Worm (Caenorhabditis elegans) whole organism, midembryonic: ENCODE data around the gene tps-1.

Source experiments
- cog-1 ChIP-seq: sonication (generic microtip); optimal IDR thresholded peaks from 2 replicates; lab custom pipeline; 2016; ENCODE audit warnings: missing genetic modification characterization, missing compliant biosample characterization
- klf-2 ChIP-seq: fragments of 200-800 bp; sonication (Bioruptor generic); conservative IDR thresholded peaks from 2 replicates; pipeline ENCODE4 v1.3.6; 2022; ENCODE audit warnings: missing genetic modification reagents, missing genetic modification characterization, missing compliant biosample characterization
- med-1 ChIP-seq: sonication (generic microtip); optimal IDR thresholded peaks from 2 replicates; lab custom pipeline; 2017; ENCODE audit warnings: missing genetic modification characterization, mild to moderate bottlenecking, missing compliant biosample characterization, antibody characterized with exemption, missing genetic modification reagents; ENCODE audit not compliant: insufficient read depth
- tab-1 ChIP-seq: fragments of 200-800 bp; sonication (Bioruptor generic); IDR thresholded peaks from 2 replicates; pipeline ENCODE4 v1.3.6; 2022; ENCODE audit warnings: missing genetic modification characterization, missing compliant biosample characterization
- ztf-29 ChIP-seq: fragments of 200-800 bp; sonication (Bioruptor generic); IDR thresholded peaks from 2 replicates; pipeline ENCODE4 v1.3.6; 2022; ENCODE audit warnings: missing genetic modification reagents, missing genetic modification characterization, missing compliant biosample characterization

DNA sequence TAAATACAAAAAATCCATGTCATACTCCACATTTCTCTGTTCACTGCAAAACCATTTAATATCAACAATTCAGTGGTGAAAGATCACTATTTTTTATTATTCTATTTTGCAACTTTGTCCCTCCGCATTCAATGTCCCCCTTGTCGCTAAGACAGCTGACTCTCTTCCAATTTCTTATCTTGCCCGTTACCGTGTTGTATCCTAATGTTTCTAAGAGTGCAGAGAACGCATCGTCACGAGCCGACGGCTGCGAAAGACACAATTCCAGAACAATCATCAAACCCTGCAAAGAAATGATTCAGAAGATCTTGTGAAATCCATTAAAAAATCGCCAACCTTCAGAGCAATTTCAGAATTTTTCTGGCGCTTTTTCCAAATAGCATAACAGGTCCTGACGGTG, 1.4 kb downstream of the tps-1 start:
- TF ChIP-seq ztf-29 (GFP tag; lab: Robert Waterston, UW) (no peak), med-1 (GFP tag; lab: Kevin White, UChicago) (no peak), cog-1 (tag; lab: Kevin White, UChicago) (no peak), klf-2 (no peak), tab-1 (no peak)
